Fruit fly (Drosophila melanogaster) whole organism, embryonic: ENCODE data around the gene CG6067.

Experiments used
- CG18476 ChIP-seq: fragments of 200-800 bp; sonication (Bioruptor generic); optimal IDR thresholded peaks from 2 replicates; lab custom pipeline; 2016; ENCODE audit warnings: missing biosample characterization, mild to moderate bottlenecking, missing genetic modification characterization
- stc ChIP-seq: fragments of 200-800 bp; sonication (Bioruptor generic); IDR thresholded peaks from 2 replicates; pipeline ENCODE4 v1.3.6; 2022; ENCODE audit warnings: missing biosample characterization, missing genetic modification characterization

DNA sequence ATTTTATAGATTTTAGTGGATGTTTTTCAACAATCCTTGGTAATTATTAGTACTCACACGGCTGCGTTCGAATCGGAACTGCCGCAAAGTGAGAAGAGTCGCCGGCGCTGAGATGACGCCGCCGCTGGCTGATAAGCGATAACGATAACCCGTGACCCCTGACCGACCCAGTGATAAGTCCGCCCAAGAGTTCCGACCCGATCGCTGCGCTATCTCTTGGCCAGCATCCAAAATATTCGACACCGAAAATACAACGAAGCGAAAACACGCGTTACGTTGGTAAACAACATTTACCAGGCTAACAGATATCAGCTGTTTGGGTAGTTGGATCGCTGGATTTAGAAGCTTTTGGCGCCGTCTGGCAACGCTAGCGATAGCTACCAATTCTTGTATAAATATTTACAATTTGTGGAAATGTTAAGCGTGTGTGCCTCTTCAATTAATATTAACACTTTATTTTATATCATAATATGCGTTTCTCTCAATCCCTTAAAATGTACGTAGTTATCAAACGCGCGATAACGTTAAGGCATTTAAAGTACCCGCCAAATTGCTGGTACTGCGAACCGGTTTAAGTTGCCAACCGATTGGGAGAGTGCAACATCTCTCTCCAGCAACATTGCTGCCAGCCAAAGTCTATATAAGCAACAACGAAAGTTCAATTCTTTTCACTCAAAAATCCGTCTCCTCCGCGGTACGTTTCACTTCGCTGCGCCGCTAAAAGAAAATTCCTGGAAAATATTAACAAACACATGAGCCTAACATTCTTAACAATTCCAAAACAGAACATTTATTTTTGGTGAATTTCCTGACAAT is 38.7 kb upstream of the CG6067 start, which contains the start of the genes Shmt and CG3726:
- no peak for TF ChIP-seq CG18476 (GFP tag; lab: Kevin White, UChicago)
- TF ChIP-seq stc (GFP tag; lab: Robert Waterston, UW), result no peak
